Fruit fly (Drosophila melanogaster): ENCODE results near the gene CG17784.

DNA sequence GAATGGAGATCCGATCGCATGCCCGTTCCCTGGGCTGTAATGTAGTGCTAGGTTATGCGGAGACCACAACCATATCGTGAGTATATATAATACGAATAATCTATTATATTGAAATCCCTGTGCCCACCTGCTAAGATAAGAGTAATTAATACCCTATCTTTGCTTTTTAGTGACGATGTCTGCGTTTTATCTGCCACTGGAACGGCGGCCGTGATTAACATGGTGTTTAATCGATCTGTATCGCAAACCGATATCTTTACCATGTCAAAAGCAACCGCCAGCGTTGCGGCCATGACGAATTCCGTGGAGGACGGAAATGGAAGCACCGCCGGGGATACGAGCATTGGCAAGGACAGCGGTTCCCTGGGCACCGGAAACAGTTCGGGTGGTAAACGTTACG lies 11.3 kb downstream of the CG17784 start:
- TF ChIP-seq psq (optimal IDR thresholded peaks at IDR 0.05) (no peak), pan (optimal IDR thresholded peaks at IDR 0.05) (no peak), usp (GFP tag; optimal IDR thresholded peaks at IDR 0.05) (no peak), CG8478 (optimal IDR thresholded peaks at IDR 0.05) (no peak)
